Worm (Caenorhabditis elegans): ENCODE results near the gene T22G5.1.

- no peak for TF ChIP-seq ZK546.5 (tag; optimal IDR thresholded peaks at IDR 0.05)
- no peak for TF ChIP-seq hmg-1.1 (GFP tag; IDR thresholded peaks at IDR 0.05)
- TF ChIP-seq daf-19 (GFP tag; conservative IDR thresholded peaks at IDR 0.05), result no peak
- no peak for TF ChIP-seq nhr-76 (tag; optimal IDR thresholded peaks at IDR 0.05)
- TF ChIP-seq nhr-11 (tag; optimal IDR thresholded peaks at IDR 0.05), result no peak
- no peak for TF ChIP-seq zag-1 (tag; optimal IDR thresholded peaks at IDR 0.05)
- TF ChIP-seq pha-4 (GFP tag; IDR thresholded peaks at IDR 0.05), result no peak
- TF ChIP-seq pha-4 (tag; optimal IDR thresholded peaks at IDR 0.05), result no peak
- no peak for TF ChIP-seq lsy-2 (tag; optimal IDR thresholded peaks at IDR 0.05)
These were observed 42.7 kb upstream of the T22G5.1 start, which contains the start of gene srx-129 for ce11 chrV:13833951-13834350.

Data from whole organism, L4 larva.